Fruit fly (Drosophila melanogaster) whole organism, embryonic: ENCODE results near the gene CG3513.
A peak's percentile ranks its signal among the peaks of the same experiment; 100 is the strongest.

Source experiments
- ATbp ChIP-seq: fragments of 200-800 bp; sonication (Bioruptor generic); optimal IDR thresholded peaks from 2 replicates; lab custom pipeline; 2017; ENCODE audit warnings: missing biosample characterization, mild to moderate bottlenecking, missing genetic modification characterization, missing genetic modification reagents
- Awh ChIP-seq: fragments of 200-800 bp; sonication (Bioruptor generic); IDR thresholded peaks from 2 replicates; pipeline ENCODE4, ENCODE4 v1.3.6; 2022; ENCODE audit warnings: missing biosample characterization, missing genetic modification characterization
- Blimp-1 ChIP-seq: fragments of 200-800 bp; sonication (Bioruptor generic); optimal IDR thresholded peaks from 3 replicates; lab custom pipeline; 2018; ENCODE audit warnings: missing biosample characterization, missing genetic modification characterization, mild to moderate bottlenecking, moderate library complexity, missing genetic modification reagents
- CG10209 ChIP-seq: fragments of 200-800 bp; sonication (Bioruptor generic); optimal IDR thresholded peaks from 3 replicates; lab custom pipeline; 2017; ENCODE audit warnings: missing biosample characterization, mild to moderate bottlenecking, missing genetic modification characterization, missing genetic modification reagents
- CG11456 ChIP-seq: fragments of 200-800 bp; sonication (Bioruptor generic); IDR thresholded peaks from 3 replicates; pipeline ENCODE4 v1.3.6; 2022; ENCODE audit warnings: missing biosample characterization, missing genetic modification characterization
- CG11695 ChIP-seq: fragments of 200-800 bp; sonication (Bioruptor generic); IDR thresholded peaks from 3 replicates; pipeline ENCODE4 v1.3.6; 2022; ENCODE audit warnings: missing biosample characterization, missing genetic modification characterization
- CG14710 ChIP-seq: fragments of 200-800 bp; sonication (Bioruptor generic); optimal IDR thresholded peaks from 3 replicates; lab custom pipeline; 2019; ENCODE audit warnings: missing biosample characterization, mild to moderate bottlenecking, missing genetic modification characterization, moderate library complexity
- CG16813 ChIP-seq: fragments of 200-800 bp; sonication (Bioruptor generic); IDR thresholded peaks from 3 replicates; pipeline ENCODE4 v1.3.6; 2022; ENCODE audit warnings: missing biosample characterization, missing genetic modification characterization; ENCODE audit not compliant: partially characterized antibody
- CG17186 ChIP-seq: fragments of 200-800 bp; sonication (Bioruptor generic); optimal IDR thresholded peaks from 3 replicates; lab custom pipeline; 2017; ENCODE audit warnings: missing biosample characterization, missing genetic modification reagents, missing genetic modification characterization
- CG17385 ChIP-seq: fragments of 200-800 bp; sonication (Bioruptor generic); optimal IDR thresholded peaks from 3 replicates; lab custom pipeline; 2018; ENCODE audit warnings: missing biosample characterization, mild to moderate bottlenecking, missing genetic modification characterization
- CG17612 ChIP-seq: fragments of 200-800 bp; sonication (Bioruptor generic); IDR thresholded peaks from 2 replicates; pipeline ENCODE4 v1.3.6; 2022; ENCODE audit warnings: missing biosample characterization, missing genetic modification characterization
- CG17829 ChIP-seq: fragments of 200-800 bp; optimal IDR thresholded peaks from 2 replicates; lab custom pipeline; 2019; ENCODE audit warnings: missing biosample characterization, mild to moderate bottlenecking, missing genetic modification characterization, moderate library complexity
- CG18764 ChIP-seq: fragments of 200-800 bp; sonication (Bioruptor generic); optimal IDR thresholded peaks from 3 replicates; lab custom pipeline; 2016; ENCODE audit warnings: missing biosample characterization, missing genetic modification characterization
- CG2120 ChIP-seq: fragments of 200-800 bp; sonication (Bioruptor generic); optimal IDR thresholded peaks from 3 replicates; lab custom pipeline; 2016; ENCODE audit warnings: missing biosample characterization, missing genetic modification characterization
- CG2889 ChIP-seq: fragments of 200-800 bp; sonication (Bioruptor generic); IDR thresholded peaks from 3 replicates; pipeline ENCODE4 v1.3.6; 2022; ENCODE audit warnings: missing biosample characterization, missing genetic modification characterization
- CG30403 ChIP-seq: fragments of 200-800 bp; sonication (Bioruptor generic); optimal IDR thresholded peaks from 3 replicates; lab custom pipeline; 2016; ENCODE audit warnings: missing biosample characterization, missing genetic modification characterization
- CG32772 ChIP-seq: fragments of 200-800 bp; sonication (Bioruptor generic); IDR thresholded peaks from 2 replicates; pipeline ENCODE4 v1.3.6; 2022; ENCODE audit warnings: missing biosample characterization, missing genetic modification characterization
- CG4282 ChIP-seq: fragments of 200-800 bp; sonication (Bioruptor generic); optimal IDR thresholded peaks from 2 replicates; lab custom pipeline; 2016; ENCODE audit warnings: missing biosample characterization, missing genetic modification characterization
- CG4707 ChIP-seq: fragments of 200-800 bp; sonication (Bioruptor generic); optimal IDR thresholded peaks from 2 replicates; lab custom pipeline; 2018; ENCODE audit warnings: missing biosample characterization, mild to moderate bottlenecking, missing genetic modification characterization, moderate library complexity
- CG7987 ChIP-seq: fragments of 200-800 bp; sonication (Bioruptor generic); optimal IDR thresholded peaks from 2 replicates; lab custom pipeline; 2018; ENCODE audit warnings: missing biosample characterization, mild to moderate bottlenecking, missing genetic modification characterization, moderate library complexity
- CG8281 ChIP-seq: fragments of 200-800 bp; sonication (Bioruptor generic); optimal IDR thresholded peaks from 2 replicates; lab custom pipeline; 2018; ENCODE audit warnings: missing biosample characterization, mild to moderate bottlenecking, missing genetic modification characterization, moderate library complexity
- CG8290 ChIP-seq, 3 experiments: fragments of 200-800 bp; sonication (Bioruptor generic); optimal IDR thresholded peaks; 2 replicates each; lab custom pipeline; 2016 to 2019; ENCODE audit warnings: missing biosample characterization in 3 of 3, missing genetic modification characterization in 3 of 3, mild to moderate bottlenecking in 2 of 3, moderate library complexity in 1 of 3
- CG8765 ChIP-seq: fragments of 200-800 bp; sonication (Bioruptor generic); IDR thresholded peaks from 2 replicates; pipeline ENCODE4 v1.3.6; 2022; ENCODE audit warnings: missing biosample characterization, missing genetic modification characterization
- CG9609 ChIP-seq: fragments of 200-800 bp; sonication (Bioruptor generic); optimal IDR thresholded peaks from 3 replicates; lab custom pipeline; 2016; ENCODE audit warnings: missing biosample characterization, missing genetic modification characterization
- Deaf1 ChIP-seq: fragments of 200-800 bp; optimal IDR thresholded peaks from 3 replicates; lab custom pipeline; 2019; ENCODE audit warnings: missing biosample characterization, mild to moderate bottlenecking, missing genetic modification characterization, moderate library complexity
- Drgx ChIP-seq: fragments of 200-800 bp; sonication (Bioruptor generic); IDR thresholded peaks from 2 replicates; pipeline ENCODE4 v1.3.6; 2022; ENCODE audit warnings: missing biosample characterization, missing genetic modification characterization
- GATAe ChIP-seq: fragments of 200-800 bp; sonication (Bioruptor generic); conservative IDR thresholded peaks from 2 replicates; pipeline ENCODE4 v1.3.6; 2022; ENCODE audit warnings: missing biosample characterization, missing genetic modification characterization
- Hr51 ChIP-seq, 2 experiments: fragments of 200-800 bp; sonication (Bioruptor generic); optimal IDR thresholded peaks; 2 replicates in 1 of 2; 3 replicates in 1 of 2; lab custom pipeline; 2016 to 2018; ENCODE audit warnings: missing biosample characterization in 2 of 2, missing genetic modification characterization in 2 of 2, mild to moderate bottlenecking in 1 of 2, moderate library complexity in 1 of 2
- Meics ChIP-seq: fragments of 200-800 bp; sonication (Bioruptor generic); optimal IDR thresholded peaks from 2 replicates; lab custom pipeline; 2017; ENCODE audit warnings: missing biosample characterization, mild to moderate bottlenecking, missing genetic modification characterization
- Nf-YA ChIP-seq: fragments of 200-800 bp; sonication (Bioruptor generic); IDR thresholded peaks from 2 replicates; pipeline ENCODE4 v1.3.6; 2022; ENCODE audit warnings: missing biosample characterization, missing genetic modification characterization
- PHDP ChIP-seq: fragments of 200-800 bp; sonication (Bioruptor generic); optimal IDR thresholded peaks from 3 replicates; lab custom pipeline; 2018; ENCODE audit warnings: missing biosample characterization, mild to moderate bottlenecking, missing genetic modification characterization, moderate library complexity
- Taf1 ChIP-seq: fragments of 200-800 bp; sonication (Bioruptor generic); IDR thresholded peaks from 2 replicates; pipeline ENCODE4 v1.3.6; 2022; ENCODE audit warnings: missing biosample characterization, missing genetic modification characterization
- Usf ChIP-seq: fragments of 200-800 bp; sonication (Bioruptor generic); optimal IDR thresholded peaks from 2 replicates; lab custom pipeline; 2017; ENCODE audit warnings: missing genotype, missing biosample characterization, missing genetic modification characterization
- Vsx1 ChIP-seq: fragments of 200-800 bp; sonication (Bioruptor generic); optimal IDR thresholded peaks from 2 replicates; lab custom pipeline; 2017; ENCODE audit warnings: missing biosample characterization, mild to moderate bottlenecking, missing genetic modification characterization, missing genetic modification reagents
- ap ChIP-seq: fragments of 200-800 bp; sonication (Bioruptor generic); IDR thresholded peaks from 2 replicates; pipeline ENCODE4 v1.3.6; 2022; ENCODE audit warnings: missing biosample characterization, missing genetic modification characterization
- cg ChIP-seq: fragments of 200-800 bp; sonication (Bioruptor generic); optimal IDR thresholded peaks from 3 replicates; lab custom pipeline; 2019; ENCODE audit warnings: missing biosample characterization, mild to moderate bottlenecking, missing genetic modification characterization, moderate library complexity
- croc ChIP-seq: fragments of 200-800 bp; sonication (Bioruptor generic); conservative IDR thresholded peaks from 3 replicates; pipeline ENCODE4 v1.3.6; 2022; ENCODE audit warnings: missing biosample characterization, missing genetic modification characterization
- ewg ChIP-seq: fragments of 200-800 bp; sonication (Bioruptor generic); optimal IDR thresholded peaks from 3 replicates; lab custom pipeline; 2017; ENCODE audit warnings: mild to moderate bottlenecking, missing biosample characterization, missing genetic modification reagents, missing genetic modification characterization
- fu2 ChIP-seq: fragments of 200-800 bp; sonication (Bioruptor generic); optimal IDR thresholded peaks from 2 replicates; lab custom pipeline; 2016; ENCODE audit warnings: missing biosample characterization, missing genetic modification characterization
- gce ChIP-seq: fragments of 200-800 bp; sonication (Bioruptor generic); IDR thresholded peaks from 3 replicates; pipeline ENCODE4 v1.3.6; 2022; ENCODE audit warnings: missing biosample characterization, missing genetic modification characterization
- gsb-n ChIP-seq: fragments of 200-800 bp; sonication (Bioruptor generic); optimal IDR thresholded peaks from 3 replicates; lab custom pipeline; 2018; ENCODE audit warnings: missing biosample characterization, mild to moderate bottlenecking, missing genetic modification characterization
- her ChIP-seq: fragments of 200-800 bp; sonication (Bioruptor generic); optimal IDR thresholded peaks from 2 replicates; lab custom pipeline; 2016; ENCODE audit warnings: missing biosample characterization, missing genetic modification characterization
- hth ChIP-seq: fragments of >200 bp; optimal IDR thresholded peaks from 2 replicates; lab custom pipeline; 2017; ENCODE audit warnings: inconsistent platforms
- ind ChIP-seq: fragments of 200-800 bp; sonication (Bioruptor generic); optimal IDR thresholded peaks from 3 replicates; lab custom pipeline; 2016; ENCODE audit warnings: missing biosample characterization, missing genetic modification characterization
- lbe ChIP-seq: fragments of 200-800 bp; sonication (Bioruptor generic); optimal IDR thresholded peaks from 2 replicates; lab custom pipeline; 2016; ENCODE audit warnings: missing biosample characterization, mild to moderate bottlenecking, missing genetic modification characterization
- org-1 ChIP-seq: fragments of 200-800 bp; sonication (Bioruptor generic); optimal IDR thresholded peaks from 2 replicates; lab custom pipeline; 2017; ENCODE audit warnings: missing biosample characterization, missing genetic modification characterization
- pb ChIP-seq: fragments of 200-800 bp; sonication (Bioruptor generic); optimal IDR thresholded peaks from 3 replicates; lab custom pipeline; 2016; ENCODE audit warnings: missing biosample characterization, missing genetic modification characterization
- slbo ChIP-seq: fragments of 200-800 bp; sonication (Bioruptor generic); IDR thresholded peaks from 2 replicates; pipeline ENCODE4 v1.3.6; 2022; ENCODE audit warnings: missing biosample characterization, missing genetic modification characterization
- sug ChIP-seq: fragments of 200-800 bp; optimal IDR thresholded peaks from 2 replicates; lab custom pipeline; 2019; ENCODE audit warnings: missing biosample characterization, mild to moderate bottlenecking, missing genetic modification characterization, moderate library complexity
- trh ChIP-seq: fragments of 200-800 bp; sonication (Bioruptor generic); optimal IDR thresholded peaks from 2 replicates; lab custom pipeline; 2016; ENCODE audit warnings: missing biosample characterization, missing genetic modification characterization
- twi ChIP-seq: fragments of 200-800 bp; optimal IDR thresholded peaks from 2 replicates; lab custom pipeline; 2019; ENCODE audit warnings: missing biosample characterization, mild to moderate bottlenecking, missing genetic modification characterization, moderate library complexity

Gene CG3513

DNA sequence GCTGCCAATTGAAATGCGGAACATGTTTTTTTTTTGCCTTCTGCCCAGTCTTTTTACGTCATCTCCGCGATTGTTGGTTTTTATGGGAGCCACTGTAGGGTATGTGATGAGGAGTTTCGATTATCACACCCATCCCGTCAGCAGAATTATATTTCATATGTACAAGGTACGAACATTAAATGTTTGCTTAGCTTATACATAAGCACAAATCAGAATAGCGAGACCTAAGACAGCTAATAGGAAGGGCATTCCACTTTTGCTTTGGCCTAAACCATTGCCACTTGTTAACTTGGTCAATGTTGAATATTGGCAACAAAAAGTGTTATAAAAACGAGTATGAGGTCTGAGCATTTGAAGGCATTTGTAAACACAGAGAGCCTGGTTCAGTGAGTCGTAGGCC lies 10.3 kb upstream of the CG3513 start, which contains the start of gene CG2816 (continued):
- peak; percentile 88 for TF ChIP-seq fu2 (GFP tag; lab: Kevin White, UChicago)
- peak; percentile 76; the same call in 2 of the 3 replicates for TF ChIP-seq CG2889 (GFP tag; lab: Robert Waterston, UW)
- peak; percentile 69 for TF ChIP-seq ap (GFP tag; lab: Robert Waterston, UW)
- TF ChIP-seq pb (GFP tag; lab: Kevin White, UChicago) = no peak
- TF ChIP-seq org-1 = peak; percentile 34
- TF ChIP-seq gsb-n (tag; lab: Kevin White, UChicago) = no peak
- TF ChIP-seq ind (GFP tag; lab: Kevin White, UChicago) = peak; percentile 59
- peak; percentile 95; the same call in 2 of the 3 replicates for TF ChIP-seq CG11456 (GFP tag; lab: Robert Waterston, UW)
- peak; percentile 95 for TF ChIP-seq slbo
- TF ChIP-seq CG8765 = no peak
- TF ChIP-seq ATbp = no peak
- TF ChIP-seq CG14710 (tag; lab: Kevin White, UChicago) = no peak
- no peak for TF ChIP-seq Blimp-1 (GFP tag; lab: Kevin White, UChicago)
- TF ChIP-seq cg (GFP tag; lab: Kevin White, UChicago) = no peak
- TF ChIP-seq CG4707 (GFP tag; lab: Kevin White, UChicago) = no peak
- TF ChIP-seq CG11695 (GFP tag; lab: Robert Waterston, UW) = peak; percentile 55; the same call in 2 of the 3 replicates
- TF ChIP-seq CG8290 (GFP tag; optimal IDR thresholded peaks at IDR 0.05; lab: Kevin White, UChicago) = no peak
- peak in 1 of 2 experiments; percentile 83 for TF ChIP-seq CG8290 (tag; optimal IDR thresholded peaks at IDR 0.05; lab: Kevin White, UChicago)
- peak; percentile 74 for TF ChIP-seq PHDP (tag; lab: Kevin White, UChicago)
- no peak for TF ChIP-seq ewg (GFP tag; lab: Kevin White, UChicago)
- TF ChIP-seq CG17186 = no peak
- peak; percentile 84 for TF ChIP-seq her (GFP tag; lab: Kevin White, UChicago)
- TF ChIP-seq CG16813 (GFP tag; lab: Robert Waterston, UW) = no peak
- no peak for TF ChIP-seq Deaf1 (tag; lab: Kevin White, UChicago)
- no peak for TF ChIP-seq twi (tag; lab: Kevin White, UChicago)
- no peak for TF ChIP-seq CG18764 (GFP tag; lab: Kevin White, UChicago)
- TF ChIP-seq CG17385 (GFP tag; lab: Kevin White, UChicago) = peak; percentile 45
- TF ChIP-seq CG4282 (GFP tag; lab: Kevin White, UChicago) = peak; percentile 75
- TF ChIP-seq sug = peak; percentile 59
- peak; percentile 92; the same call in 1 of the 2 replicates for TF ChIP-seq Drgx (GFP tag; lab: Robert Waterston, UW)
- TF ChIP-seq Taf1 (GFP tag; lab: Robert Waterston, UW) = peak; percentile 73
- TF ChIP-seq CG2120 (GFP tag; lab: Kevin White, UChicago) = peak; percentile 97
- TF ChIP-seq CG17829 (tag; lab: Kevin White, UChicago) = no peak
- TF ChIP-seq CG32772 (GFP tag; lab: Robert Waterston, UW) = peak; percentile 45; the same call in 1 of the 2 replicates
- no peak for TF ChIP-seq CG8281 (tag; lab: Kevin White, UChicago)
- TF ChIP-seq Meics = peak; percentile 44
- TF ChIP-seq croc (GFP tag; lab: Robert Waterston, UW) = no peak
- TF ChIP-seq gce (GFP tag; lab: Robert Waterston, UW) = peak; percentile 27; the same call in 1 of the 3 replicates
- no peak for TF ChIP-seq trh
- peak; percentile 72 for TF ChIP-seq Usf (GFP tag; lab: Kevin White, UChicago)
- peak; percentile 77 for TF ChIP-seq CG9609 (GFP tag; lab: Kevin White, UChicago)
- no peak for TF ChIP-seq Vsx1
- no peak for TF ChIP-seq Awh
- no peak for TF ChIP-seq hth (lab: Kevin White, UChicago)
- TF ChIP-seq lbe (GFP tag; lab: Kevin White, UChicago) = peak; percentile 86
- TF ChIP-seq CG30403 (GFP tag; lab: Kevin White, UChicago) = peak; percentile 80
- peak; percentile 54 for TF ChIP-seq CG10209 (GFP tag; lab: Kevin White, UChicago)
- TF ChIP-seq CG17612 (GFP tag; lab: Robert Waterston, UW) = no peak
- TF ChIP-seq Nf-YA (GFP tag; lab: Robert Waterston, UW) = no peak
- peak; percentile 60 to 68 for TF ChIP-seq Hr51 (GFP tag; optimal IDR thresholded peaks at IDR 0.05; lab: Kevin White, UChicago)
- no peak for TF ChIP-seq CG7987 (GFP tag; lab: Kevin White, UChicago)
- TF ChIP-seq GATAe = no peak
